Worm (Caenorhabditis elegans): ENCODE measurements around the gene pkc-2.

The pkc-2 gene

ce11 chrX:9364501-9364900 lies at the start of gene pkc-2:
Gene pkc-2 (plus strand): TSS chrX:9364818.
- TF ChIP-seq unc-42 (tag; optimal IDR thresholded peaks at IDR 0.05): peak; percentile 48
- TF ChIP-seq nhr-232 (tag; optimal IDR thresholded peaks at IDR 0.05): no peak
- TF ChIP-seq unc-55 (GFP tag; optimal IDR thresholded peaks at IDR 0.05): no peak
- TF ChIP-seq C38D4.7 (GFP tag; optimal IDR thresholded peaks at IDR 0.05): no peak
- no peak for TF ChIP-seq sox-4 (tag; optimal IDR thresholded peaks at IDR 0.05)
- TF ChIP-seq hlh-13 (GFP tag; optimal IDR thresholded peaks at IDR 0.05): no peak
- no peak for TF ChIP-seq sdc-2 (tag; optimal IDR thresholded peaks at IDR 0.05)
- no peak for TF ChIP-seq pha-4 (tag; optimal IDR thresholded peaks at IDR 0.05)

ce11 chrX:9319080-9319479 lies 45.5 kb upstream of the pkc-2 start, which contains the start of gene npr-7:
Gene npr-7 (minus strand): TSS chrX:9319180.
- TF ChIP-seq npax-4 (tag; optimal IDR thresholded peaks at IDR 0.05) (no peak), mec-3 (tag; optimal IDR thresholded peaks at IDR 0.05; ENCODE audit: borderline replicate concordance) (no peak), tbx-2 (tag; optimal IDR thresholded peaks at IDR 0.05) (no peak)

DNA sequence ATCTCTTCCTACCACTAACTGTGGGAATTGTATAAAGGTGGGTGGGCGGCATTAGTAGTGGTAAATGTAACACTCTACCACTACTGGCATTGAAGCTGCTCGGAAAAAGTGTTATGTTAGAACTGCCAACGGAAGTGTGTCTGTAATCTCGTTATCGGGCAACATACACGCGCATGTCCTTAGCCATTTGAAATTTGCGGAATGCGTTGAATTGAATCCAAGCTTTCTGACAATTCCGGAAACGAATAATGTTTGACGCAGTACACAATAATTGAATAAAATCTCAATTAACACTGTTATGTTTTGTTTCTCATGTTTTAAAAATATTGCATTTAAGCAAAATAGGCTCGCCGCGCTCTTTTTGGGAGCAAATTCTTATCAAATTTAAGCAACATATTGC lies 39.7 kb upstream of the pkc-2 start:
- peak; percentile 84 for TF ChIP-seq unc-42 (tag; optimal IDR thresholded peaks at IDR 0.05)
- TF ChIP-seq ttx-3 (tag; optimal IDR thresholded peaks at IDR 0.05): no peak
- no peak for TF ChIP-seq pat-9 (tag; optimal IDR thresholded peaks at IDR 0.05)
- TF ChIP-seq hlh-8 (tag; optimal IDR thresholded peaks at IDR 0.05): no peak

DNA sequence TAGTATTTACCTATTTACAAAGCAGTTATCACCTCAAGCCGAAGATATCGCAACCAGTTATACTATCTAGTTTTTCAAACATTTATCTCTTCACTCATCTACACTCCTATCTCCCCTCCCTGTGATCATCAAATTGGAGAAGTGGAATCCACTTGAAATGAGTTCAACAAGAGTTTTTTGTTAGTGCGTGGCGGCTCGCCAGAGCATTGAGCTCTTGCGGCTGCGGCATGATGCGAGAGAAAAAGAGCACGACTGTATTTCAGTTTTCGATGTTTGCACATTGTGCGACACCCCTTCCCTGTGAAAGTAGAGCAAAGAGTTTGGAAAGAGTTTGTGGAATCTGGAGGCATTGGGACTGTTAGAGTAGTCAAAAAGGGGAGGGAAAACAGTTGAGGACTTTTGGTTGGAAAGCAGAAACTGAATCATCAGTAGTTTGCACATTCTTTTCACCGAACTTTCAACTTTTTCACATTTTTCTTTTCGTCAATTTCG lies 33.9 kb upstream of the pkc-2 start, which contains the start of gene T20B5.2:
T20B5.2 (plus strand) TSS at position 442 of the 492 bp plus-strand sequence.
- TF ChIP-seq nhr-232 (tag; optimal IDR thresholded peaks at IDR 0.05): no peak
- TF ChIP-seq ceh-34 (tag; optimal IDR thresholded peaks at IDR 0.05): no peak
- TF ChIP-seq fkh-6 (tag; optimal IDR thresholded peaks at IDR 0.05): no peak
- no peak for TF ChIP-seq ceh-9 (tag; optimal IDR thresholded peaks at IDR 0.05)
- no peak for TF ChIP-seq elt-4 (tag; optimal IDR thresholded peaks at IDR 0.05)
- TF ChIP-seq eyg-1 (tag; optimal IDR thresholded peaks at IDR 0.05): no peak
- no peak for TF ChIP-seq tbx-7 (tag; optimal IDR thresholded peaks at IDR 0.05)
- TF ChIP-seq odd-2 (tag; optimal IDR thresholded peaks at IDR 0.05): no peak
- no peak for TF ChIP-seq madf-2 (tag; optimal IDR thresholded peaks at IDR 0.05)
- no peak for TF ChIP-seq F13H6.1 (tag; optimal IDR thresholded peaks at IDR 0.05)
- no peak for TF ChIP-seq tbx-2 (tag; optimal IDR thresholded peaks at IDR 0.05)
- TF ChIP-seq nfya-1 (tag; optimal IDR thresholded peaks at IDR 0.05): no peak
- no peak for TF ChIP-seq lin-11 (tag; optimal IDR thresholded peaks at IDR 0.05)
- TF ChIP-seq C08G9.2 (tag; optimal IDR thresholded peaks at IDR 0.05): no peak
- TF ChIP-seq pat-9 (tag; optimal IDR thresholded peaks at IDR 0.05): no peak
- no peak for TF ChIP-seq ceh-30 (tag; optimal IDR thresholded peaks at IDR 0.05)
- no peak for TF ChIP-seq sox-2 (GFP tag; IDR thresholded peaks at IDR 0.05)
- no peak for TF ChIP-seq ahr-1 (tag; optimal IDR thresholded peaks at IDR 0.05)
- TF ChIP-seq unc-3 (GFP tag; conservative IDR thresholded peaks at IDR 0.05): no peak
- TF ChIP-seq unc-3 (tag; optimal IDR thresholded peaks at IDR 0.05): no peak

DNA sequence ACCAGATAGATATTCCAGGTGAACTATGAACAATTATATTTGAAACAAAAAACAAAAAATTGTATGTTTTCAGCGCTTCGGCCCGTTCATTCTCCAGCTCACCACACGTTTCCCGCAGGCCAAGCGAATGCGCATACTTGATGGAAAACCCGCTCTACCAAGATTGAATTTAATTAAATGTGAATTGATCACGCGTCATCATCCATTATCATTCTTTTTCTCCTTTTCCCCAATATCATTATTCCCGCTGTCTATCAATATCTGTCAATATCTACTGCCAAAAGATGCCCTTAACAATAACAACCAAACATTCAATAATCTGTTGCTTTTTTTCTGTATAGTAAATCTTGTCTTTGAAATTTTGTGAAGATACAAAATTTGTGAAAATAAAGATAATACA lies 28.4 kb upstream of the pkc-2 start:
- TF ChIP-seq ets-4 (tag; optimal IDR thresholded peaks at IDR 0.05): no peak
- TF ChIP-seq lim-6 (tag; optimal IDR thresholded peaks at IDR 0.05): no peak
- TF ChIP-seq ref-2 (tag; optimal IDR thresholded peaks at IDR 0.05): no peak
- no peak for TF ChIP-seq pax-1 (tag; optimal IDR thresholded peaks at IDR 0.05)
- no peak for TF ChIP-seq ceh-18 (tag; optimal IDR thresholded peaks at IDR 0.05)
- no peak for TF ChIP-seq mec-3 (tag; optimal IDR thresholded peaks at IDR 0.05; ENCODE audit: borderline replicate concordance)
- no peak for TF ChIP-seq fkh-10 (GFP tag; optimal IDR thresholded peaks at IDR 0.05)
- no peak for TF ChIP-seq K09A11.1 (tag; optimal IDR thresholded peaks at IDR 0.05; ENCODE audit: insufficient read depth)
- no peak for TF ChIP-seq ceh-30 (tag; optimal IDR thresholded peaks at IDR 0.05)
- no peak for TF ChIP-seq nhr-11 (tag; optimal IDR thresholded peaks at IDR 0.05)
- TF ChIP-seq pros-1 (tag; optimal IDR thresholded peaks at IDR 0.05): no peak
- no peak for TF ChIP-seq ahr-1 (tag; optimal IDR thresholded peaks at IDR 0.05)
- TF ChIP-seq ztf-16 (tag; optimal IDR thresholded peaks at IDR 0.05): no peak
- no peak for TF ChIP-seq zip-5 (tag; optimal IDR thresholded peaks at IDR 0.05)
